Worm (Caenorhabditis elegans) whole organism, young adult: Measurements from ENCODE around the gene npp-25.

ENCODE experiments used
- D2030.7 ChIP-seq: fragments of 200-800 bp; sonication (Bioruptor generic); IDR thresholded peaks from 2 replicates; pipeline ENCODE4 v1.3.6; 2022; ENCODE audit warnings: missing genetic modification reagents, missing genetic modification characterization, missing compliant biosample characterization
- K12H6.12 ChIP-seq: fragments of 200-800 bp; sonication (Bioruptor generic); optimal IDR thresholded peaks from 2 replicates; lab custom pipeline; 2018; ENCODE audit warnings: mild to moderate bottlenecking, missing genetic modification characterization, missing compliant biosample characterization
- T07F8.4 ChIP-seq: sonication (generic microtip); optimal IDR thresholded peaks from 2 replicates; lab custom pipeline; 2016; ENCODE audit warnings: mild to moderate bottlenecking, missing genetic modification characterization, moderate library complexity, missing compliant biosample characterization
- T26A5.8 ChIP-seq: sonication (generic microtip); optimal IDR thresholded peaks from 2 replicates; lab custom pipeline; 2016; ENCODE audit warnings: missing genetic modification characterization, missing compliant biosample characterization
- Y56A3A.18 ChIP-seq: fragments of 200-800 bp; sonication (Bioruptor generic); IDR thresholded peaks from 2 replicates; pipeline ENCODE4 v1.3.6; 2022; ENCODE audit warnings: missing genetic modification reagents, missing genetic modification characterization, missing compliant biosample characterization
- Y79H2A.3 ChIP-seq: fragments of 200-800 bp; sonication (Bioruptor generic); conservative IDR thresholded peaks from 2 replicates; pipeline ENCODE4 v1.3.6; 2022; ENCODE audit warnings: missing genetic modification reagents, missing genetic modification characterization, missing compliant biosample characterization
- Y95B8A.8 ChIP-seq: fragments of 200-800 bp; sonication (Bioruptor generic); IDR thresholded peaks from 2 replicates; pipeline ENCODE4 v1.3.6; 2022; ENCODE audit warnings: missing genetic modification reagents, missing genetic modification characterization, missing compliant biosample characterization
- ZK185.1 ChIP-seq: sonication (generic microtip); optimal IDR thresholded peaks from 2 replicates; lab custom pipeline; 2016; ENCODE audit warnings: mild to moderate bottlenecking, missing genetic modification characterization, missing compliant biosample characterization; ENCODE audit not compliant: poor library complexity, severe bottlenecking
- ama-1 ChIP-seq, 3 experiments: fragments of 150-350 bp in 1 of 3; sonication (generic microtip) in 2 of 3; optimal IDR thresholded peaks; 2 replicates each; lab custom pipeline; 2014 to 2018; ENCODE audit warnings: missing biosample characterization in 2 of 3, missing genetic modification characterization in 2 of 3, missing genetic modification reagents in 2 of 3
- attf-6 ChIP-seq: fragments of 200-800 bp; sonication (Bioruptor generic); IDR thresholded peaks from 2 replicates; pipeline ENCODE4 v1.3.6; 2022; ENCODE audit warnings: missing genetic modification reagents, missing genetic modification characterization, missing compliant biosample characterization
- ccch-3 ChIP-seq: fragments of 200-800 bp; sonication (Bioruptor generic); optimal IDR thresholded peaks from 2 replicates; lab custom pipeline; 2018; ENCODE audit warnings: mild to moderate bottlenecking, missing genetic modification characterization, missing compliant biosample characterization
- ceh-100 ChIP-seq: fragments of 200-800 bp; sonication (Bioruptor generic); IDR thresholded peaks from 2 replicates; pipeline ENCODE4 v1.3.6; 2022; ENCODE audit warnings: missing genetic modification reagents, missing genetic modification characterization, missing compliant biosample characterization
- ceh-40 ChIP-seq: fragments of 200-800 bp; sonication (Bioruptor generic); IDR thresholded peaks from 2 replicates; pipeline ENCODE4 v1.3.6; 2022; ENCODE audit warnings: missing genetic modification characterization, missing compliant biosample characterization
- ceh-58 ChIP-seq: fragments of 200-800 bp; sonication (Bioruptor generic); IDR thresholded peaks from 2 replicates; pipeline ENCODE4 v1.3.6; 2022; ENCODE audit warnings: missing genetic modification characterization, missing compliant biosample characterization
- dox-1 ChIP-seq: fragments of 200-800 bp; sonication (Bioruptor generic); IDR thresholded peaks from 2 replicates; pipeline ENCODE4 v1.3.6; 2022; ENCODE audit warnings: missing genetic modification reagents, missing genetic modification characterization, missing compliant biosample characterization
- egl-18 ChIP-seq: fragments of 200-800 bp; sonication (Bioruptor generic); IDR thresholded peaks from 2 replicates; pipeline ENCODE4 v1.3.6; 2022; ENCODE audit warnings: missing genetic modification reagents, missing genetic modification characterization, missing compliant biosample characterization
- gei-17 ChIP-seq: fragments of 200-800 bp; sonication (Bioruptor generic); optimal IDR thresholded peaks from 2 replicates; lab custom pipeline; 2018; ENCODE audit warnings: mild to moderate bottlenecking, missing genetic modification characterization, missing compliant biosample characterization
- hmg-1.2 ChIP-seq: fragments of 200-800 bp; sonication (Bioruptor generic); IDR thresholded peaks from 2 replicates; pipeline ENCODE4 v1.3.6; 2022; ENCODE audit warnings: missing genetic modification reagents, missing genetic modification characterization, missing compliant biosample characterization
- let-607 ChIP-seq, 2 experiments: fragments of 200-800 bp in 1 of 2; sonication (Bioruptor generic) in 1 of 2; sonication (generic microtip) in 1 of 2; optimal IDR thresholded peaks; 2 replicates each; lab custom pipeline; 2016 to 2018; ENCODE audit warnings: mild to moderate bottlenecking in 2 of 2, missing compliant biosample characterization in 2 of 2, missing genetic modification characterization in 2 of 2, moderate library complexity in 2 of 2, missing genotype in 1 of 2
- lin-40 ChIP-seq: sonication (generic microtip); optimal IDR thresholded peaks from 2 replicates; lab custom pipeline; 2016; ENCODE audit warnings: missing genetic modification characterization, mild to moderate bottlenecking, missing compliant biosample characterization, missing genotype, missing genetic modification reagents
- lir-1 ChIP-seq: fragments of 200-800 bp; sonication (Bioruptor generic); conservative IDR thresholded peaks from 2 replicates; pipeline ENCODE4 v1.3.6; 2022; ENCODE audit warnings: missing genetic modification reagents, missing genetic modification characterization, missing compliant biosample characterization
- lsl-1 ChIP-seq: fragments of 200-800 bp; sonication (Bioruptor generic); optimal IDR thresholded peaks from 2 replicates; lab custom pipeline; 2018; ENCODE audit warnings: mild to moderate bottlenecking, missing genetic modification characterization, moderate library complexity, missing compliant biosample characterization
- lsy-27 ChIP-seq: sonication (generic microtip); optimal IDR thresholded peaks from 2 replicates; lab custom pipeline; 2017; ENCODE audit warnings: missing genetic modification characterization, mild to moderate bottlenecking, missing compliant biosample characterization, antibody characterized with exemption, missing genotype, borderline replicate concordance; ENCODE audit not compliant: insufficient read depth
- madf-10 ChIP-seq: sonication (generic microtip); optimal IDR thresholded peaks from 2 replicates; lab custom pipeline; 2016; ENCODE audit warnings: mild to moderate bottlenecking, missing genetic modification characterization, missing compliant biosample characterization
- madf-8 ChIP-seq: fragments of 200-800 bp; sonication (Bioruptor generic); conservative IDR thresholded peaks from 2 replicates; pipeline ENCODE4 v1.3.6; 2022; ENCODE audit warnings: missing genetic modification reagents, missing genetic modification characterization, missing compliant biosample characterization
- mes-4 ChIP-seq: sonication (generic microtip); optimal IDR thresholded peaks from 2 replicates; lab custom pipeline; 2016; ENCODE audit warnings: missing genotype, missing genetic modification characterization, missing compliant biosample characterization
- nfya-1 ChIP-seq: sonication (generic microtip); optimal IDR thresholded peaks from 2 replicates; lab custom pipeline; 2017; ENCODE audit warnings: antibody characterized with exemption, missing compliant biosample characterization, missing genetic modification characterization, borderline replicate concordance; ENCODE audit not compliant: insufficient read depth
- nfya-2 ChIP-seq: fragments of 200-800 bp; sonication (Bioruptor generic); IDR thresholded peaks from 2 replicates; pipeline ENCODE4 v1.3.6; 2022; ENCODE audit warnings: missing genetic modification reagents, missing genetic modification characterization, missing compliant biosample characterization
- nhr-27 ChIP-seq: fragments of 200-800 bp; sonication (Bioruptor generic); optimal IDR thresholded peaks from 2 replicates; lab custom pipeline; 2018; ENCODE audit warnings: mild to moderate bottlenecking, missing genetic modification characterization, moderate library complexity, missing compliant biosample characterization
- rpc-1 ChIP-seq, 2 experiments: fragments of 150-350 bp in 1 of 2; sonication (generic microtip) in 1 of 2; optimal IDR thresholded peaks; 2 replicates each; lab custom pipeline; 2014 to 2018; ENCODE audit warnings: missing biosample characterization in 1 of 2, missing genetic modification characterization in 1 of 2, missing genetic modification reagents in 1 of 2, missing genotype in 1 of 2
- snpc-1.3 ChIP-seq: sonication (generic microtip); optimal IDR thresholded peaks from 2 replicates; lab custom pipeline; 2017; ENCODE audit warnings: missing genetic modification characterization, mild to moderate bottlenecking, missing compliant biosample characterization, antibody characterized with exemption, moderate library complexity, missing genotype, missing genetic modification reagents; ENCODE audit not compliant: insufficient read depth
- snpc-3.4 ChIP-seq: sonication (generic microtip); optimal IDR thresholded peaks from 2 replicates; lab custom pipeline; 2017; ENCODE audit warnings: missing genetic modification characterization, mild to moderate bottlenecking, missing compliant biosample characterization, antibody characterized with exemption, moderate library complexity, missing genotype, missing genetic modification reagents
- snpc-4 ChIP-seq, 5 experiments: fragments of 150-350 bp in 1 of 5; sonication (generic microtip) in 4 of 5; optimal IDR thresholded peaks; 2 replicates each; lab custom pipeline; 2014 to 2018; ENCODE audit warnings: missing genetic modification characterization in 5 of 5, missing biosample characterization in 3 of 5, antibody characterized with exemption in 2 of 5, mild to moderate bottlenecking in 2 of 5, missing compliant biosample characterization in 2 of 5, missing genotype in 2 of 5, moderate library complexity in 2 of 5, missing genetic modification reagents in 1 of 5
- tlf-1 ChIP-seq: fragments of 200-800 bp; sonication (Bioruptor generic); optimal IDR thresholded peaks from 2 replicates; lab custom pipeline; 2018; ENCODE audit warnings: mild to moderate bottlenecking, missing genetic modification characterization, missing compliant biosample characterization
- ztf-18 ChIP-seq: sonication (generic microtip); optimal IDR thresholded peaks from 2 replicates; lab custom pipeline; 2016; ENCODE audit warnings: missing genotype, mild to moderate bottlenecking, missing genetic modification characterization, missing compliant biosample characterization
- ztf-25 ChIP-seq: fragments of 200-800 bp; sonication (Bioruptor generic); IDR thresholded peaks from 2 replicates; pipeline ENCODE4 v1.3.6; 2022; ENCODE audit warnings: missing genetic modification reagents, missing genetic modification characterization, missing compliant biosample characterization
- ztf-6 ChIP-seq: fragments of 200-800 bp; sonication (Bioruptor generic); IDR thresholded peaks from 2 replicates; pipeline ENCODE4 v1.3.6; 2022; ENCODE audit warnings: missing genetic modification reagents, missing genetic modification characterization, missing compliant biosample characterization

The npp-25 gene

DNA sequence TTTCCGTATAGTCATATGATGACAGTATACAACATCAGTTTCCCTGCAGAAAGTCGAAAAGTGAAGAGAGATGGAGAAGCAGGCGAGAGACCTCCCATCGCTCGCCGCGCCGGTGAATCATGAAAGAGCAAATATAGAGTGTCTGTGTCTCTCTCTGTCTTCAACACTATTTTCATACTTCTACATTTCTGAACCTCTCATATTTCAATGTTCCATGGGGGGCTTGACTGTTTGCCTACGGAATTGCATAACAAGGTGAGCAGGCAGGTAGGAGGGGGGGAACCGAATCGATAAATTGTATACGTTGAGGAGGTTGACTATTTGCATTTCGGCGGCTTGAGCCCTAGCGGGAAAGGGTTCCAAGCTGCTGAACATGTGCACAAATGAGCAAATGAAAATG is 5.9 kb downstream of the npp-25 start (continued):
- TF ChIP-seq Y56A3A.18 (GFP tag; lab: Robert Waterston, UW), result 0 out of 2 replicates have a peak, but pooled peaks have one; percentile 28
- TF ChIP-seq madf-8, result no peak

DNA sequence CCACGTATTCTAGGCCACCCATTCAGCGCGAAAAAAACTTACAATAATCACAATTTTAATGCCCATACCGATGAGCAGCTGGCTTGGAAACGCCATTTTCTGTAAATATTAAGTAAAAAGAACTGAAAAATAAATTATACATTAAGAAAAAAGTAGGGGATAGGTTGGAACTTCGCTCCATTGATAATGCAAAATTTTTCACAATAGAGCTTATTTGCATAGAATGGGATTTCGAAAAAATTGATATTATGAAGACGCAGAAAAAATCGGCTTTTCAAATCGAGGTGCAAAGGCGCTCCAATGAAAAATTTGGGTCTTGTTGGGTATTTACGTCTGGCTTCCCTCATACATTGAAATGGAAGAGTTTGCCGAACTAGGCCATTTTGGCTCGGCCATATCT is 7.2 kb downstream of the npp-25 start, which contains the start of gene Y37D8A.16:
Gene Y37D8A.16 (minus strand): TSS at position 101 of the 400 bp plus-strand sequence.
- TF ChIP-seq lsy-27 (tag; lab: Kevin White, UChicago) (no peak), let-607 (tag; optimal IDR thresholded peaks at IDR 0.05; lab: Kevin White, UChicago) (no peak), nfya-2 (GFP tag; lab: Robert Waterston, UW) (no peak), mes-4 (tag; lab: Kevin White, UChicago) (no peak), lsl-1 (no peak), madf-10 (tag; lab: Kevin White, UChicago) (no peak), attf-6 (GFP tag; lab: Robert Waterston, UW) (no peak), lin-40 (tag; lab: Kevin White, UChicago) (no peak), ztf-6 (GFP tag; lab: Robert Waterston, UW) (no peak), nhr-27 (tag; lab: Kevin White, UChicago) (no peak), snpc-4 (GFP tag; optimal IDR thresholded peaks at IDR 0.05; lab: Kevin White, UChicago) (no peak), snpc-4 (tag; optimal IDR thresholded peaks at IDR 0.05; lab: Kevin White, UChicago) (no peak), ztf-25 (GFP tag; lab: Robert Waterston, UW) (no peak)

DNA sequence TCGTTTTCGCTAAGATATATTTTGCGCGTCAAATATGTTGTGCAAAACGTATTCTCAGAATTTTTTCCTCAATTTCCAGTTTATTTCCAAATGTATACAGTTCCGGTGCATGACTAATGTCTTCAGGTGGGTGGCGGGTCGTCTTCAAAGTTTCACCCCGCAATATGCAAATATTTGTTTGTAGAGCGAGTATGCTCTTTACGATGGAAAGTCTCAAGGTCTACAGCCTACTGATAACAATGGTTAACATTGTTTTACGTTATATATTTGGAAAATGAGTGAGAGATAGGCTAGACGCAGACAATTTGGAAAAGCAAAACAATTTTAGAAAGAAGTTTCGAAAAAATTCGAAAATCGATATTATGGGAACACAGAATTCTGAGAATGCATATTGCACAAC is 7.9 kb downstream of the npp-25 start:
- TF ChIP-seq K12H6.12 (tag; lab: Kevin White, UChicago) (no peak), Y95B8A.8 (GFP tag; lab: Robert Waterston, UW) (no peak), ceh-40 (GFP tag; lab: Robert Waterston, UW) (no peak), nfya-2 (GFP tag; lab: Robert Waterston, UW) (no peak), let-607 (tag; optimal IDR thresholded peaks at IDR 0.05; lab: Kevin White, UChicago) (no peak), hmg-1.2 (GFP tag; lab: Robert Waterston, UW) (no peak), T26A5.8 (tag; lab: Kevin White, UChicago) (no peak), Y79H2A.3 (GFP tag; lab: Robert Waterston, UW) (no peak), ZK185.1 (tag; lab: Kevin White, UChicago) (no peak), gei-17 (no peak), ztf-18 (tag; lab: Kevin White, UChicago) (no peak), lir-1 (GFP tag; lab: Robert Waterston, UW) (no peak)

DNA sequence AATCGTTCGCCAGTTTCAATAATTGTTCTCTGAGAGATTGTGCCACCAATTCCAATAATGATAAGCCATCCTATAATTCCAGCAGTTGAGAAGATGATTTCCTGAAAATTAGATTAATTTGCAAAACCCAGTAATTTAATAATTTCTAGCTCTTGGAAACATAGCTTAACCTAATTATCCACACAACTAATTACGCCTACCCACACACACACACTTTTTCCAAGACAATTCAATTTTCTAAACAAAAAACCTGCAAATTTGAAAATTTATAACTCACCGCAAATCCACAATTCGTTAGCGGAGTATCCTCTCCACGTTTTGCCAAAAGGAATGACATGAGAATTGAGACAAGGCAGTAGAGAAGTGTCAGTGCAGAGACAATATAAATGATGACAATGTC is 9.3 kb downstream of the npp-25 start:
- TF ChIP-seq snpc-1.3 (tag; lab: Kevin White, UChicago), result no peak
- TF ChIP-seq nfya-1, result no peak
- TF ChIP-seq rpc-1 (optimal IDR thresholded peaks at IDR 0.05; lab: Kevin White, UChicago), result no peak
- no peak for TF ChIP-seq rpc-1 (tag; optimal IDR thresholded peaks at IDR 0.05; lab: Kevin White, UChicago)
- no peak for TF ChIP-seq ama-1 (optimal IDR thresholded peaks at IDR 0.05; lab: Kevin White, UChicago)
- TF ChIP-seq ama-1 (GFP tag; optimal IDR thresholded peaks at IDR 0.05; lab: Kevin White, UChicago), result no peak
- TF ChIP-seq ceh-100 (GFP tag; lab: Robert Waterston, UW), result no peak
- no peak for TF ChIP-seq snpc-3.4 (tag; lab: Kevin White, UChicago)
- TF ChIP-seq D2030.7 (GFP tag; lab: Robert Waterston, UW), result no peak
- TF ChIP-seq ceh-58 (GFP tag; lab: Robert Waterston, UW), result no peak
- TF ChIP-seq ccch-3 (GFP tag; lab: Kevin White, UChicago), result no peak
- TF ChIP-seq tlf-1 (GFP tag; lab: Kevin White, UChicago), result no peak
- no peak for TF ChIP-seq T07F8.4
- no peak for TF ChIP-seq attf-6 (GFP tag; lab: Robert Waterston, UW)
- TF ChIP-seq egl-18 (GFP tag; lab: Robert Waterston, UW), result no peak
- TF ChIP-seq dox-1 (GFP tag; lab: Robert Waterston, UW), result no peak
